Fruit fly (Drosophila melanogaster): Measurements from ENCODE around the gene CG14913.

- TF ChIP-seq CG9948 (tag; optimal IDR thresholded peaks at IDR 0.05): peak; percentile 6
- TF ChIP-seq CG10348 (GFP tag; IDR thresholded peaks at IDR 0.05): no peak
Observed at dm6 chr2L:11032285-11032970, 15.6 kb downstream of the CG14913 start.
